Worm (Caenorhabditis elegans) whole organism, midembryonic: ENCODE data around the gene srlf-9.
"Not testable (repeated sequence)": the region's sequence is repeated elsewhere in the genome, so short reads cannot be mapped to it uniquely, and the experiment has no call there.

Experiments
- med-1 ChIP-seq: sonication (generic microtip); optimal IDR thresholded peaks from 2 replicates; lab custom pipeline; 2017; ENCODE audit warnings: missing genetic modification characterization, mild to moderate bottlenecking, missing compliant biosample characterization, antibody characterized with exemption, missing genetic modification reagents; ENCODE audit not compliant: insufficient read depth
- tab-1 ChIP-seq: fragments of 200-800 bp; sonication (Bioruptor generic); IDR thresholded peaks from 2 replicates; pipeline ENCODE4 v1.3.6; 2022; ENCODE audit warnings: missing genetic modification characterization, missing compliant biosample characterization

DNA sequence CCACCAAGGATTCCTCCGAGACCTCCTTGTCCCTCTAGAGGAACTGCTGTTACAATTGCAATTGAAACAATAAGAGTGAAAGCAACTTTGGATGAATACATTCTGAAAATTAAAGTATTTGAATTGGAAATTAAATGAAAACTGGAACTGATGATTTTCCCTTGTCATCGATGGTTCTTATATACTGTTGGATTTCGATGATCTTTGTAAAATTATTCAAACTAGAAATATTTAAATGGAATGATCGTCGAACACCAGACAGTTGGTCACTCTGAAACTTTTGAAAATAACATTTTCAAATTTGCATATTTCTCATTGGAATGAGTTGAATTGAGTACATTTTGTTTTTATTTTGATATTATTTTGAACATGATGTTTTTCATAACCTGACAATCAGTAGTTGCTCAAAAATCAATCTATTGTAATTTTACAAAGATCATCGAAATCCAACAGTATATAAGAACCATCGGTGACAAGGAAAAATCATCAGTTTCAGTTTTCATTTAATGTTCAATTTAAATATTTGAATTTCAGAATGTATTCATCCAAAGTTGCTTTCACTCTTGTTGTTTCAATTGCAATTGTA is at the start of gene srlf-9, which contains the start of gene srlf-10:
- not testable (repeated sequence) for TF ChIP-seq med-1 (GFP tag; lab: Kevin White, UChicago); tab-1 (GFP tag; lab: Robert Waterston, UW)
